Worm (Caenorhabditis elegans) whole organism, mixed stage, embryonic: ENCODE measurements around the gene toe-1.

ENCODE experiments used
- M03D4.4 ChIP-seq: sonication (generic microtip); optimal IDR thresholded peaks from 2 replicates; lab custom pipeline; 2017; ENCODE audit warnings: mild to moderate bottlenecking, missing genetic modification characterization, missing compliant biosample characterization
- ceh-39 ChIP-seq: fragments of 150-350 bp; optimal IDR thresholded peaks from 2 replicates; lab custom pipeline; 2014; ENCODE audit warnings: missing biosample characterization, missing genetic modification characterization
- ceh-43 ChIP-seq: fragments of 200-800 bp; sonication (Bioruptor generic); optimal IDR thresholded peaks from 2 replicates; lab custom pipeline; 2018; ENCODE audit warnings: mild to moderate bottlenecking, missing genetic modification characterization, moderate library complexity, missing compliant biosample characterization
- ceh-83 ChIP-seq: fragments of 200-800 bp; sonication (Bioruptor generic); optimal IDR thresholded peaks from 2 replicates; lab custom pipeline; 2018; ENCODE audit warnings: mild to moderate bottlenecking, missing genetic modification characterization, missing compliant biosample characterization
- ces-1 ChIP-seq: fragments of 150-350 bp; optimal IDR thresholded peaks from 2 replicates; lab custom pipeline; 2014; ENCODE audit warnings: missing biosample characterization, missing genetic modification reagents, missing genetic modification characterization
- cnd-1 ChIP-seq: fragments of 200-800 bp; sonication (Bioruptor generic); optimal IDR thresholded peaks from 2 replicates; lab custom pipeline; 2018; ENCODE audit warnings: mild to moderate bottlenecking, missing genetic modification characterization, missing compliant biosample characterization
- drap-1 ChIP-seq: fragments of 200-800 bp; sonication (Bioruptor generic); optimal IDR thresholded peaks from 3 replicates; lab custom pipeline; 2018; ENCODE audit warnings: mild to moderate bottlenecking, missing genetic modification characterization, missing compliant biosample characterization
- elt-1 ChIP-seq: sonication (generic microtip); optimal IDR thresholded peaks from 2 replicates; lab custom pipeline; 2017; ENCODE audit warnings: missing genetic modification characterization, mild to moderate bottlenecking, missing compliant biosample characterization, antibody characterized with exemption, moderate library complexity, borderline replicate concordance; ENCODE audit not compliant: insufficient read depth
- elt-3 ChIP-seq: fragments of 150-350 bp; optimal IDR thresholded peaks from 2 replicates; lab custom pipeline; 2014; ENCODE audit warnings: missing biosample characterization, missing genetic modification characterization
- ham-2 ChIP-seq: fragments of 200-800 bp; sonication (Bioruptor generic); optimal IDR thresholded peaks from 2 replicates; lab custom pipeline; 2018; ENCODE audit warnings: mild to moderate bottlenecking, missing genetic modification characterization, missing compliant biosample characterization
- hlh-1 ChIP-seq: fragments of 150-350 bp; optimal IDR thresholded peaks from 2 replicates; lab custom pipeline; 2014; ENCODE audit warnings: missing biosample characterization, missing genetic modification reagents, missing genetic modification characterization
- lin-32 ChIP-seq: fragments of 200-800 bp; sonication (Bioruptor generic); optimal IDR thresholded peaks from 2 replicates; lab custom pipeline; 2018; ENCODE audit warnings: mild to moderate bottlenecking, missing genetic modification characterization, missing compliant biosample characterization
- mab-5 ChIP-seq: fragments of 150-350 bp; optimal IDR thresholded peaks from 2 replicates; lab custom pipeline; 2014; ENCODE audit warnings: missing biosample characterization, missing genetic modification characterization
- nhr-12 ChIP-seq: fragments of 150-350 bp; optimal IDR thresholded peaks from 2 replicates; lab custom pipeline; 2014; ENCODE audit warnings: missing biosample characterization, missing genetic modification characterization
- nhr-2 ChIP-seq: fragments of 150-350 bp; optimal IDR thresholded peaks from 2 replicates; lab custom pipeline; 2014; ENCODE audit warnings: missing biosample characterization, missing genetic modification characterization
- nhr-237 ChIP-seq: fragments of 150-350 bp; optimal IDR thresholded peaks from 2 replicates; lab custom pipeline; 2014; ENCODE audit warnings: missing biosample characterization, missing genetic modification characterization
- nhr-28 ChIP-seq: fragments of 150-350 bp; optimal IDR thresholded peaks from 2 replicates; lab custom pipeline; 2014; ENCODE audit warnings: missing biosample characterization, missing genetic modification characterization
- pha-4 ChIP-seq: fragments of 150-350 bp; optimal IDR thresholded peaks from 2 replicates; lab custom pipeline; 2018; ENCODE audit warnings: missing biosample characterization, missing genetic modification reagents, missing genetic modification characterization
- sem-2 ChIP-seq: fragments of 200-800 bp; sonication (Bioruptor generic); optimal IDR thresholded peaks from 2 replicates; lab custom pipeline; 2018; ENCODE audit warnings: mild to moderate bottlenecking, missing genetic modification characterization, missing compliant biosample characterization
- sptf-1 ChIP-seq: sonication (generic microtip); optimal IDR thresholded peaks from 2 replicates; lab custom pipeline; 2017; ENCODE audit warnings: mild to moderate bottlenecking, missing genetic modification characterization, moderate library complexity, missing compliant biosample characterization
- unc-39 ChIP-seq: fragments of 150-350 bp; optimal IDR thresholded peaks from 2 replicates; lab custom pipeline; 2014; ENCODE audit warnings: missing biosample characterization, missing genetic modification characterization
- unc-62 ChIP-seq: fragments of 150-350 bp; optimal IDR thresholded peaks from 2 replicates; lab custom pipeline; 2014; ENCODE audit warnings: missing biosample characterization, missing genetic modification reagents, missing genetic modification characterization

The toe-1 gene

ce11 chrII:4470972-4471645, 46.1 kb downstream of the toe-1 start, which contains the start of gene W06B4.1:
TSS of gene W06B4.1 (plus strand) at chrII:4471595.
- TF ChIP-seq nhr-28 (tag; lab: Kevin White, UChicago): no peak
- no peak for TF ChIP-seq lin-32 (GFP tag; lab: Kevin White, UChicago)
- TF ChIP-seq unc-39 (tag; lab: Kevin White, UChicago): no peak

ce11 chrII:4474005-4474655, 49.2 kb downstream of the toe-1 start:
- TF ChIP-seq M03D4.4 (tag; lab: Kevin White, UChicago): no peak
- TF ChIP-seq ham-2: no peak
- TF ChIP-seq nhr-12: no peak
- TF ChIP-seq cnd-1: no peak
- TF ChIP-seq hlh-1 (tag; lab: Kevin White, UChicago): no peak
- no peak for TF ChIP-seq elt-3 (tag; lab: Kevin White, UChicago)
- TF ChIP-seq ces-1 (GFP tag; lab: Kevin White, UChicago): no peak
- TF ChIP-seq elt-1 (tag; lab: Kevin White, UChicago): no peak
- no peak for TF ChIP-seq sem-2 (GFP tag; lab: Kevin White, UChicago)
- TF ChIP-seq ceh-43 (GFP tag; lab: Kevin White, UChicago): no peak
- TF ChIP-seq nhr-2 (tag; lab: Kevin White, UChicago): no peak
- TF ChIP-seq ceh-39 (tag; lab: Kevin White, UChicago): no peak
- no peak for TF ChIP-seq mab-5 (tag; lab: Kevin White, UChicago)
- TF ChIP-seq sptf-1 (tag; lab: Kevin White, UChicago): no peak
- TF ChIP-seq unc-62 (GFP tag; lab: Kevin White, UChicago): no peak
- TF ChIP-seq ceh-83 (GFP tag; lab: Kevin White, UChicago): no peak
- no peak for TF ChIP-seq lin-32 (GFP tag; lab: Kevin White, UChicago)

- TF ChIP-seq ceh-43 (GFP tag; lab: Kevin White, UChicago) (no peak), elt-3 (tag; lab: Kevin White, UChicago) (no peak), nhr-237 (tag; lab: Kevin White, UChicago) (no peak)
Measured at ce11 chrII:4478303-4478702, 53.3 kb downstream of the toe-1 start, which contains the start of gene T05C1.1. TSS of gene T05C1.1 (plus strand) at chrII:4478603.

DNA sequence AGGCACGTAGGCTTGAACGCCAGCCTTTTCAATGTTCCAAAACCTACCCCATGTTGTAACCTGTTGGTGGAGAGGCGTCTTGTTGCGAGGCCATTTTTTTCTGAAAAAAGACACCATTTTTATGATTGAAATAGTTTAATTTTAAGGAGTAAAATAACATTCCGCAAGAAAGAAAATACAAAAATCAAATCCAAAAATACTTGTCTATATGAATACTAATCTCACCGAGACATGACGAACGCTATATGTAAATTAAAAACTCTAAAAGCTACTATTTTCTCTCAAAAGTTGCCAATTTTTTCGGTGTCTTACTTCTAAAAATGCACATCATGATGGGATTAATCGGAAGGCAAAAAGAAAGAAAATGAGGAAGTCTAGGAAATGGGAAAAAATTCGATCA, 57.1 kb downstream of the toe-1 start, which contains the start of gene T05C1.2:
Gene T05C1.2 (minus strand): TSS at position 101 of the 400 bp plus-strand sequence.
- TF ChIP-seq hlh-1 (tag; lab: Kevin White, UChicago) (no peak), drap-1 (GFP tag; lab: Kevin White, UChicago) (no peak), M03D4.4 (tag; lab: Kevin White, UChicago) (no peak), nhr-28 (tag; lab: Kevin White, UChicago) (no peak), pha-4 (tag; lab: Kevin White, UChicago) (no peak)
